Worm (Caenorhabditis elegans): Measurements from ENCODE around the gene exos-9.

Gene exos-9

DNA sequence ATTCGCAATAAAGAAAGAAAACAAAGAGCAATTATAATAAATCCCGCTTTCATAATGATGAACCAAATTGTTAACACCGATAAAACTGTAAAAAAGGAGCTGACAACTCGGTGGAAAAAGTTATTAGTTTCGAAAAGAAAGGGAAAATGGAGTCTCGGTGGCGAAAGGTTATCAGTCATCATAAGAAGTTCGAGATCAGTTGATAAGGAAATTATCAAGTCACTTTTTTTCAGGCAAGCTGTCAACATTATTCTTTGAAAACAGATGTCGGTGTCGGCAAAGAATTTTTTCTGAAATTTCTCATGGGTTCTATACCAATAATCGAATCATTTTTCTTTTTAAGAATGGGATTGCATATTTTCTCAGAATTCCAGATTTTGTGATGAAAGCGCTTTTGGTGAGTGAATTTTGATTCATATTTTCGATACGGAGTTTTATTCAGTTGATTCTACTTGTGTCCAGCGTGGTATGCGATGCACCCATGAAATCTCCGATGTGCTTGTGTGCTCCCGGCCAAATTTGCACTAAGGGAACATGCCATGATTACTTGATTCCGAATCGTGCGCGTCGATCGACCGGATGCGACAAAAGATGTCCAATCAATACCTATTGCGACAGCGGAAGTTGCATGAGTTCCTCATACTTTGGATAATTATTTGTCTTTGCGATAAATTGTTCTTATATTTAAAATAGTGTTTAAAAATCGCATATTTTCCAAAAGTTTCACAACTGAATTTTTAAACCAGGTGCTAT, 9.4 kb downstream of the exos-9 start, which contains the start of the genes F37C12.21 and F37C12.10 (continued):
- TF ChIP-seq nfya-2 (GFP tag; IDR thresholded peaks at IDR 0.05) (no peak), bed-2 (GFP tag; IDR thresholded peaks at IDR 0.05) (no peak), him-1 (tag; optimal IDR thresholded peaks at IDR 0.05) (no peak), tlf-1 (GFP tag; optimal IDR thresholded peaks at IDR 0.05) (no peak), hmg-1.2 (GFP tag; IDR thresholded peaks at IDR 0.05) (peak; percentile 15; the same call in 1 of the 2 replicates), lsy-27 (tag; optimal IDR thresholded peaks at IDR 0.05; ENCODE audit: borderline replicate concordance, insufficient read depth) (no peak), lin-26 (GFP tag; IDR thresholded peaks at IDR 0.05) (0 out of 2 replicates have a peak, but pooled peaks have one; percentile 29), cebp-2 (GFP tag; IDR thresholded peaks at IDR 0.05) (0 out of 2 replicates have a peak, but pooled peaks have one; percentile 63), C06A6.2 (GFP tag; conservative IDR thresholded peaks at IDR 0.05) (no peak), ceh-58 (GFP tag; IDR thresholded peaks at IDR 0.05) (no peak), xnd-1 (tag; optimal IDR thresholded peaks at IDR 0.05) (no peak), lin-40 (tag; optimal IDR thresholded peaks at IDR 0.05) (no peak), dox-1 (GFP tag; IDR thresholded peaks at IDR 0.05) (peak; percentile 51), ccch-3 (GFP tag; optimal IDR thresholded peaks at IDR 0.05) (no peak), madf-6 (GFP tag; IDR thresholded peaks at IDR 0.05) (peak; percentile 43; the same call in 1 of the 2 replicates), attf-3 (GFP tag; conservative IDR thresholded peaks at IDR 0.05) (no peak), nhr-80 (tag; optimal IDR thresholded peaks at IDR 0.05) (peak; percentile 72), ztf-25 (GFP tag; IDR thresholded peaks at IDR 0.05) (0 out of 2 replicates have a peak, but pooled peaks have one; percentile 22), ets-4 (GFP tag; optimal IDR thresholded peaks at IDR 0.05) (no peak), sdz-38 (tag; optimal IDR thresholded peaks at IDR 0.05) (no peak), repo-1 (tag; optimal IDR thresholded peaks at IDR 0.05) (peak; percentile 47)

DNA sequence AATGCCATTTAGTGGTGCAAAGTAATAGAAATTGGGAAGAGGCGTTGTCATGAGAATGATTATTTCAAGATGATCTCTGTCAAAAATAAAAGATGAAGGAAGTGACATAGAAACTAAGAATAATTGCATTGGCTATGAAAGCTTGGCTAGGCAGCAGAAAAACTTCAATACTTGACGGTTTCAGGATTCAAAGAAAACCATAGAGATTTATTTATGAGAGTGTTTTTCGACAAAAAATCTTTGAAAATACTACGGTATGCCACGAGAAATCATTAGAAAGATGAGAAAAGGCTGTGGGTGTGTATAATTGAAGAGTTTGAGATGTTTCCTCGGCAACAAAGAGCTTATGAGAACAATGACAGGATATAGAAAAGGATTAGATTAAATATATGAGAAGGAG, 12.4 kb downstream of the exos-9 start, which contains the start of gene F37C12.14:
Gene F37C12.14, minus strand, starts transcription at position 101 of the 400 bp plus-strand sequence.
- TF ChIP-seq efl-1 (GFP tag; optimal IDR thresholded peaks at IDR 0.05) (no peak), F22D6.2 (tag; optimal IDR thresholded peaks at IDR 0.05) (no peak), ceh-40 (GFP tag; IDR thresholded peaks at IDR 0.05) (no peak), somi-1 (GFP tag; optimal IDR thresholded peaks at IDR 0.05) (no peak), ZK185.1 (tag; optimal IDR thresholded peaks at IDR 0.05; ENCODE audit: poor library complexity, severe bottlenecking) (no peak), ztf-6 (GFP tag; IDR thresholded peaks at IDR 0.05) (no peak), rec-8 (tag; optimal IDR thresholded peaks at IDR 0.05) (no peak), nfya-1 (tag; optimal IDR thresholded peaks at IDR 0.05; ENCODE audit: borderline replicate concordance, insufficient read depth) (no peak), dpff-1 (tag; optimal IDR thresholded peaks at IDR 0.05) (no peak), hmg-1.2 (GFP tag; IDR thresholded peaks at IDR 0.05) (no peak), K12H6.12 (tag; optimal IDR thresholded peaks at IDR 0.05) (no peak), attf-3 (GFP tag; conservative IDR thresholded peaks at IDR 0.05) (no peak), atf-7 (tag; optimal IDR thresholded peaks at IDR 0.05) (no peak), nhr-80 (tag; optimal IDR thresholded peaks at IDR 0.05) (no peak), madf-8 (GFP tag; conservative IDR thresholded peaks at IDR 0.05) (no peak)

DNA sequence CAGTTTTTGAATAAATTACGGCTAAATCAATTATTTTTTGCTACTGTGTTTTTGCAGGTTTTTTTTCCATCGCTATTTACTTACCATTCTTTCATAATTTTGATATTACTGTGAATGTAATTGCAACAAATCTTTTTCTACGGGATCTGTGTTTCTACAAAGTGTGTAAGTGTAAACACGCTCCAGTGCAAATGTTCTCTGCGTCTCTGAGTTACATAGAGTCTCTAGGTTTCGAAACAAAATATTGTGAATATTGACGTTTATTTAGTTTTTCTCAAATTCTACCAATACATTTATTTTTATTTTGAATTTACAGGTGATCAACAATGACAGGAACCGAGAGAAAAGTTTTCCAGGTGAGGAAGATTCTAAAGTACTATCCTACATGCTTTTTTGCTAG, 13.9 kb downstream of the exos-9 start, which contains the start of gene yju-2:
Gene yju-2, plus strand, starts transcription at position 315 of the 400 bp plus-strand sequence.
- TF ChIP-seq hmg-1.2 (GFP tag; IDR thresholded peaks at IDR 0.05) = peak; percentile 81
- peak; percentile 88 for TF ChIP-seq ceh-100 (GFP tag; IDR thresholded peaks at IDR 0.05)
- TF ChIP-seq F49E8.2 (tag; optimal IDR thresholded peaks at IDR 0.05; ENCODE audit: insufficient read depth) = peak; percentile 48
- no peak for TF ChIP-seq cebp-1 (GFP tag; IDR thresholded peaks at IDR 0.05)
- TF ChIP-seq cebp-1 (tag; optimal IDR thresholded peaks at IDR 0.05) = peak; percentile 58
- 0 out of 2 replicates have a peak, but pooled peaks have one; percentile 47 for TF ChIP-seq madf-3 (GFP tag; IDR thresholded peaks at IDR 0.05)
- TF ChIP-seq F23B12.7 (tag; optimal IDR thresholded peaks at IDR 0.05; ENCODE audit: insufficient read depth) = peak; percentile 35
- TF ChIP-seq efl-1 (GFP tag; optimal IDR thresholded peaks at IDR 0.05) = peak; percentile 12
- peak; percentile 3 for TF ChIP-seq madf-10 (tag; optimal IDR thresholded peaks at IDR 0.05)
- TF ChIP-seq nhr-27 (tag; optimal IDR thresholded peaks at IDR 0.05) = peak; percentile 9
- TF ChIP-seq tbp1 (GFP tag; optimal IDR thresholded peaks at IDR 0.05) = peak; percentile 11
- TF ChIP-seq attf-5 (GFP tag; optimal IDR thresholded peaks at IDR 0.05) = peak; percentile 12
- no peak for TF ChIP-seq K11D2.4 (GFP tag; IDR thresholded peaks at IDR 0.05)
- peak in 1 of 3 experiments; percentile 57 for TF ChIP-seq lin-35 (GFP tag; optimal IDR thresholded peaks at IDR 0.05)
